Worm (Caenorhabditis elegans) whole organism, young adult: ENCODE results near the gene rnf-113.

Experiments used
- B0261.1 ChIP-seq: sonication (generic microtip); optimal IDR thresholded peaks from 2 replicates; lab custom pipeline; 2016; ENCODE audit warnings: mild to moderate bottlenecking, missing genetic modification characterization, moderate library complexity, missing compliant biosample characterization
- B0336.3 ChIP-seq: fragments of 200-800 bp; sonication (Bioruptor generic); IDR thresholded peaks from 2 replicates; pipeline ENCODE4 v1.3.6; 2022; ENCODE audit warnings: missing genetic modification characterization, missing compliant biosample characterization
- D2030.7 ChIP-seq: fragments of 200-800 bp; sonication (Bioruptor generic); IDR thresholded peaks from 2 replicates; pipeline ENCODE4 v1.3.6; 2022; ENCODE audit warnings: missing genetic modification reagents, missing genetic modification characterization, missing compliant biosample characterization
- F49E8.2 ChIP-seq: sonication (generic microtip); optimal IDR thresholded peaks from 3 replicates; lab custom pipeline; 2017; ENCODE audit warnings: missing genetic modification characterization, mild to moderate bottlenecking, missing compliant biosample characterization, antibody characterized with exemption, moderate library complexity; ENCODE audit not compliant: insufficient read depth
- K11D2.4 ChIP-seq: fragments of 200-800 bp; sonication (Bioruptor generic); IDR thresholded peaks from 2 replicates; pipeline ENCODE4 v1.3.6; 2022; ENCODE audit warnings: missing genetic modification reagents, missing genetic modification characterization, missing compliant biosample characterization
- T07F8.4 ChIP-seq: sonication (generic microtip); optimal IDR thresholded peaks from 2 replicates; lab custom pipeline; 2016; ENCODE audit warnings: mild to moderate bottlenecking, missing genetic modification characterization, moderate library complexity, missing compliant biosample characterization
- Y53G8AR.9 ChIP-seq: fragments of 200-800 bp; sonication (Bioruptor generic); conservative IDR thresholded peaks from 2 replicates; pipeline ENCODE4 v1.3.6; 2022; ENCODE audit warnings: missing genetic modification reagents, missing genetic modification characterization, missing compliant biosample characterization
- Y79H2A.3 ChIP-seq: fragments of 200-800 bp; sonication (Bioruptor generic); conservative IDR thresholded peaks from 2 replicates; pipeline ENCODE4 v1.3.6; 2022; ENCODE audit warnings: missing genetic modification reagents, missing genetic modification characterization, missing compliant biosample characterization
- akir-1 ChIP-seq: fragments of 200-800 bp; sonication (Bioruptor generic); optimal IDR thresholded peaks from 2 replicates; lab custom pipeline; 2018; ENCODE audit warnings: mild to moderate bottlenecking, missing genetic modification characterization, moderate library complexity, missing compliant biosample characterization
- aptf-2 ChIP-seq: fragments of 200-800 bp; sonication (Bioruptor generic); conservative IDR thresholded peaks from 2 replicates; pipeline ENCODE4 v1.3.6; 2022; ENCODE audit warnings: missing genetic modification reagents, missing genetic modification characterization, missing compliant biosample characterization
- aptf-3 ChIP-seq: fragments of 200-800 bp; sonication (Bioruptor generic); IDR thresholded peaks from 2 replicates; pipeline ENCODE4 v1.3.6; 2022; ENCODE audit warnings: missing genetic modification characterization, missing compliant biosample characterization
- athp-1 ChIP-seq: sonication (generic microtip); optimal IDR thresholded peaks from 2 replicates; lab custom pipeline; 2017; ENCODE audit warnings: mild to moderate bottlenecking, missing genetic modification characterization, missing compliant biosample characterization
- attf-3 ChIP-seq: fragments of 200-800 bp; sonication (Bioruptor generic); conservative IDR thresholded peaks from 2 replicates; pipeline ENCODE4 v1.3.6; 2022; ENCODE audit warnings: missing genetic modification reagents, missing genetic modification characterization, missing compliant biosample characterization
- attf-6 ChIP-seq: fragments of 200-800 bp; sonication (Bioruptor generic); IDR thresholded peaks from 2 replicates; pipeline ENCODE4 v1.3.6; 2022; ENCODE audit warnings: missing genetic modification reagents, missing genetic modification characterization, missing compliant biosample characterization
- ccch-3 ChIP-seq: fragments of 200-800 bp; sonication (Bioruptor generic); optimal IDR thresholded peaks from 2 replicates; lab custom pipeline; 2018; ENCODE audit warnings: mild to moderate bottlenecking, missing genetic modification characterization, missing compliant biosample characterization
- cebp-1 ChIP-seq, 2 experiments: fragments of 200-800 bp in 1 of 2; sonication (Bioruptor generic) in 1 of 2; sonication (generic microtip) in 1 of 2; IDR thresholded peaks in 1 of 2; optimal IDR thresholded peaks in 1 of 2; 2 replicates each; pipeline versions ENCODE4 v1.3.6 to Lab custom; 2017 to 2022; ENCODE audit warnings: missing compliant biosample characterization in 2 of 2, missing genetic modification characterization in 2 of 2, mild to moderate bottlenecking in 1 of 2, missing genetic modification reagents in 1 of 2, moderate library complexity in 1 of 2
- cebp-2 ChIP-seq: fragments of 200-800 bp; sonication (Bioruptor generic); IDR thresholded peaks from 2 replicates; pipeline ENCODE4 v1.3.6; 2022; ENCODE audit warnings: missing genetic modification characterization, missing compliant biosample characterization
- ekl-4 ChIP-seq: fragments of 200-800 bp; sonication (Bioruptor generic); IDR thresholded peaks from 2 replicates; pipeline ENCODE4 v1.3.6; 2022; ENCODE audit warnings: missing genetic modification reagents, missing genetic modification characterization, missing compliant biosample characterization
- fkh-3 ChIP-seq: sonication (generic microtip); optimal IDR thresholded peaks from 2 replicates; lab custom pipeline; 2016; ENCODE audit warnings: mild to moderate bottlenecking, missing genetic modification characterization, missing compliant biosample characterization
- hmg-1.2 ChIP-seq: fragments of 200-800 bp; sonication (Bioruptor generic); IDR thresholded peaks from 2 replicates; pipeline ENCODE4 v1.3.6; 2022; ENCODE audit warnings: missing genetic modification reagents, missing genetic modification characterization, missing compliant biosample characterization
- let-526 ChIP-seq: fragments of 200-800 bp; sonication (Bioruptor generic); IDR thresholded peaks from 2 replicates; pipeline ENCODE4 v1.3.6; 2022; ENCODE audit warnings: missing genetic modification reagents, missing genetic modification characterization, missing compliant biosample characterization
- lin-54 ChIP-seq: fragments of 200-800 bp; sonication (Bioruptor generic); optimal IDR thresholded peaks from 2 replicates; lab custom pipeline; 2018; ENCODE audit warnings: mild to moderate bottlenecking, missing genetic modification characterization, missing compliant biosample characterization
- lsl-1 ChIP-seq: fragments of 200-800 bp; sonication (Bioruptor generic); optimal IDR thresholded peaks from 2 replicates; lab custom pipeline; 2018; ENCODE audit warnings: mild to moderate bottlenecking, missing genetic modification characterization, moderate library complexity, missing compliant biosample characterization
- madf-3 ChIP-seq: fragments of 200-800 bp; sonication (Bioruptor generic); IDR thresholded peaks from 2 replicates; pipeline ENCODE4 v1.3.6; 2022; ENCODE audit warnings: missing genetic modification reagents, missing genetic modification characterization, missing compliant biosample characterization
- madf-6 ChIP-seq: fragments of 200-800 bp; sonication (Bioruptor generic); IDR thresholded peaks from 2 replicates; pipeline ENCODE4 v1.3.6; 2022; ENCODE audit warnings: missing genetic modification reagents, missing genetic modification characterization, missing compliant biosample characterization
- mel-28 ChIP-seq: sonication (generic microtip); optimal IDR thresholded peaks from 2 replicates; lab custom pipeline; 2016; ENCODE audit warnings: borderline replicate concordance, mild to moderate bottlenecking, missing genetic modification characterization, missing compliant biosample characterization
- mxl-1 ChIP-seq: sonication (generic microtip); optimal IDR thresholded peaks from 2 replicates; lab custom pipeline; 2016; ENCODE audit warnings: missing genetic modification characterization, missing compliant biosample characterization
- nfyb-1 ChIP-seq: fragments of 200-800 bp; sonication (Bioruptor generic); IDR thresholded peaks from 2 replicates; pipeline ENCODE4 v1.3.6; 2022; ENCODE audit warnings: missing genetic modification reagents, missing genetic modification characterization, missing compliant biosample characterization
- nhr-27 ChIP-seq: fragments of 200-800 bp; sonication (Bioruptor generic); optimal IDR thresholded peaks from 2 replicates; lab custom pipeline; 2018; ENCODE audit warnings: mild to moderate bottlenecking, missing genetic modification characterization, moderate library complexity, missing compliant biosample characterization
- pbrm-1 ChIP-seq: fragments of 200-800 bp; sonication (Bioruptor generic); IDR thresholded peaks from 2 replicates; pipeline ENCODE4 v1.3.6; 2022; ENCODE audit warnings: missing genetic modification reagents, missing genetic modification characterization, missing compliant biosample characterization
- repo-1 ChIP-seq: sonication (generic microtip); optimal IDR thresholded peaks from 2 replicates; lab custom pipeline; 2017; ENCODE audit warnings: mild to moderate bottlenecking, missing genetic modification characterization, missing compliant biosample characterization
- rpc-1 ChIP-seq, 2 experiments: fragments of 150-350 bp in 1 of 2; sonication (generic microtip) in 1 of 2; optimal IDR thresholded peaks; 2 replicates each; lab custom pipeline; 2014 to 2018; ENCODE audit warnings: missing biosample characterization in 1 of 2, missing genetic modification characterization in 1 of 2, missing genetic modification reagents in 1 of 2, missing genotype in 1 of 2
- sea-2 ChIP-seq: fragments of 200-800 bp; sonication (Bioruptor generic); IDR thresholded peaks from 2 replicates; pipeline ENCODE4 v1.3.6; 2022; ENCODE audit warnings: missing genetic modification characterization, missing compliant biosample characterization
- snpc-3.4 ChIP-seq: sonication (generic microtip); optimal IDR thresholded peaks from 2 replicates; lab custom pipeline; 2017; ENCODE audit warnings: missing genetic modification characterization, mild to moderate bottlenecking, missing compliant biosample characterization, antibody characterized with exemption, moderate library complexity, missing genotype, missing genetic modification reagents
- snpc-4 ChIP-seq, 5 experiments: fragments of 150-350 bp in 1 of 5; sonication (generic microtip) in 4 of 5; optimal IDR thresholded peaks; 2 replicates each; lab custom pipeline; 2014 to 2018; ENCODE audit warnings: missing genetic modification characterization in 5 of 5, missing biosample characterization in 3 of 5, antibody characterized with exemption in 2 of 5, mild to moderate bottlenecking in 2 of 5, missing compliant biosample characterization in 2 of 5, missing genotype in 2 of 5, moderate library complexity in 2 of 5, missing genetic modification reagents in 1 of 5
- somi-1 ChIP-seq: fragments of 200-800 bp; sonication (Bioruptor generic); optimal IDR thresholded peaks from 2 replicates; lab custom pipeline; 2018; ENCODE audit warnings: mild to moderate bottlenecking, missing genetic modification characterization, missing compliant biosample characterization
- tlf-1 ChIP-seq: fragments of 200-800 bp; sonication (Bioruptor generic); optimal IDR thresholded peaks from 2 replicates; lab custom pipeline; 2018; ENCODE audit warnings: mild to moderate bottlenecking, missing genetic modification characterization, missing compliant biosample characterization
- zim-3 ChIP-seq: sonication (generic microtip); optimal IDR thresholded peaks from 2 replicates; lab custom pipeline; 2017; ENCODE audit warnings: mild to moderate bottlenecking, missing genetic modification characterization, moderate library complexity, missing compliant biosample characterization
- ztf-22 ChIP-seq: fragments of 200-800 bp; sonication (Bioruptor generic); optimal IDR thresholded peaks from 2 replicates; lab custom pipeline; 2018; ENCODE audit warnings: mild to moderate bottlenecking, missing genetic modification characterization, moderate library complexity, missing compliant biosample characterization
- ztf-3 ChIP-seq: fragments of 200-800 bp; sonication (Bioruptor generic); optimal IDR thresholded peaks from 2 replicates; lab custom pipeline; 2018; ENCODE audit warnings: mild to moderate bottlenecking, missing genetic modification characterization, missing compliant biosample characterization

rnf-113 gene

ce11 chrIII:10717479-10717878 lies 40.0 kb downstream of the rnf-113 start (continued):
- TF ChIP-seq D2030.7 (GFP tag; lab: Robert Waterston, UW) (no peak), F49E8.2 (no peak), athp-1 (no peak), lin-54 (peak; percentile 24), Y79H2A.3 (GFP tag; lab: Robert Waterston, UW) (no peak), B0261.1 (tag; lab: Kevin White, UChicago) (no peak), rpc-1 (optimal IDR thresholded peaks at IDR 0.05; lab: Kevin White, UChicago) (no peak), rpc-1 (tag; optimal IDR thresholded peaks at IDR 0.05; lab: Kevin White, UChicago) (no peak), attf-6 (no peak), akir-1 (GFP tag; lab: Kevin White, UChicago) (no peak), lsl-1 (GFP tag; lab: Kevin White, UChicago) (no peak), snpc-3.4 (no peak), ccch-3 (GFP tag; lab: Kevin White, UChicago) (no peak), aptf-3 (no peak), pbrm-1 (0 out of 2 replicates have a peak, but pooled peaks have one; percentile 7), hmg-1.2 (no peak), aptf-2 (no peak), B0336.3 (GFP tag; lab: Robert Waterston, UW) (no peak), snpc-4 (GFP tag; optimal IDR thresholded peaks at IDR 0.05; lab: Kevin White, UChicago) (no peak), snpc-4 (tag; optimal IDR thresholded peaks at IDR 0.05; lab: Kevin White, UChicago) (peak in 2 of 4 experiments; percentile 4 to 19), repo-1 (tag; lab: Kevin White, UChicago) (no peak), let-526 (GFP tag; lab: Robert Waterston, UW) (no peak; the same call in 1 of the 2 replicates), ztf-3 (GFP tag; lab: Kevin White, UChicago) (no peak), tlf-1 (peak; percentile 24), mxl-1 (tag; lab: Kevin White, UChicago) (no peak), ztf-22 (GFP tag; lab: Kevin White, UChicago) (no peak), somi-1 (GFP tag; lab: Kevin White, UChicago) (peak; percentile 89), zim-3 (tag; lab: Kevin White, UChicago) (no peak), Y53G8AR.9 (no peak)
- TF ChIP-seq, all 124 proteins: peak for 31

ce11 chrIII:10716091-10716490 lies 41.3 kb downstream of the rnf-113 start, which contains the start of gene W09D10.4:
TSS of gene W09D10.4 (minus strand) at chrIII:10716191.
- TF ChIP-seq mel-28 (tag; lab: Kevin White, UChicago) = no peak
- no peak for TF ChIP-seq cebp-1 (GFP tag; IDR thresholded peaks at IDR 0.05; lab: Robert Waterston, UW)
- TF ChIP-seq cebp-1 (tag; optimal IDR thresholded peaks at IDR 0.05; lab: Kevin White, UChicago) = peak; percentile 4
- TF ChIP-seq T07F8.4 = no peak

ce11 chrIII:10714541-10714940 lies 42.9 kb downstream of the rnf-113 start:
- TF ChIP-seq nfyb-1 (GFP tag; lab: Robert Waterston, UW) = 0 out of 2 replicates have a peak, but pooled peaks have one; percentile 21
- no peak for TF ChIP-seq nhr-27 (tag; lab: Kevin White, UChicago)
- TF ChIP-seq fkh-3 = no peak
- peak; percentile 6 for TF ChIP-seq repo-1 (tag; lab: Kevin White, UChicago)
- TF ChIP-seq cebp-1 (GFP tag; IDR thresholded peaks at IDR 0.05; lab: Robert Waterston, UW) = no peak
- TF ChIP-seq cebp-1 (tag; optimal IDR thresholded peaks at IDR 0.05; lab: Kevin White, UChicago) = peak; percentile 23
- TF ChIP-seq let-526 (GFP tag; lab: Robert Waterston, UW) = 0 out of 2 replicates have a peak, but pooled peaks have one; percentile 15
- TF ChIP-seq madf-6 = 0 out of 2 replicates have a peak, but pooled peaks have one; percentile 28
- no peak for TF ChIP-seq cebp-2 (GFP tag; lab: Robert Waterston, UW)
- TF ChIP-seq attf-3 = no peak
- TF ChIP-seq sea-2 = 0 out of 2 replicates have a peak, but pooled peaks have one; percentile 36
- peak; percentile 12 for TF ChIP-seq zim-3 (tag; lab: Kevin White, UChicago)
- TF ChIP-seq ekl-4 = 0 out of 2 replicates have a peak, but pooled peaks have one; percentile 51
- TF ChIP-seq K11D2.4 (GFP tag; lab: Robert Waterston, UW) = 0 out of 2 replicates have a peak, but pooled peaks have one; percentile 24
- TF ChIP-seq madf-3 (GFP tag; lab: Robert Waterston, UW) = 0 out of 2 replicates have a peak, but pooled peaks have one; percentile 31
